Worm (Caenorhabditis elegans) whole organism, L3 larva: ENCODE measurements around the gene egl-18.

Source experiments
- aly-2 ChIP-seq: fragments of 150-350 bp; optimal IDR thresholded peaks from 2 replicates; lab custom pipeline; 2014; ENCODE audit warnings: missing biosample characterization, missing genetic modification characterization
- ceh-28 ChIP-seq: fragments of 150-350 bp; optimal IDR thresholded peaks from 2 replicates; lab custom pipeline; 2014; ENCODE audit warnings: missing biosample characterization, missing genetic modification reagents, missing genetic modification characterization
- elt-2 ChIP-seq: sonication (generic microtip); optimal IDR thresholded peaks from 2 replicates; lab custom pipeline; 2016; ENCODE audit warnings: missing genetic modification reagents, mild to moderate bottlenecking, missing genetic modification characterization, missing compliant biosample characterization
- fkh-10 ChIP-seq: sonication (generic microtip); optimal IDR thresholded peaks from 2 replicates; lab custom pipeline; 2017; ENCODE audit warnings: missing biosample characterization, missing genetic modification reagents, missing genetic modification characterization
- hmg-11 ChIP-seq: sonication (generic microtip); optimal IDR thresholded peaks from 2 replicates; lab custom pipeline; 2016; ENCODE audit warnings: missing genetic modification characterization, missing compliant biosample characterization
- jun-1 ChIP-seq: fragments of 150-350 bp; optimal IDR thresholded peaks from 2 replicates; lab custom pipeline; 2014; ENCODE audit warnings: missing biosample characterization, missing genetic modification reagents, missing genetic modification characterization
- lin-15B ChIP-seq: fragments of 150-350 bp; optimal IDR thresholded peaks from 2 replicates; lab custom pipeline; 2014; ENCODE audit warnings: missing biosample characterization, missing genetic modification characterization
- lsy-12 ChIP-seq: sonication (generic microtip); optimal IDR thresholded peaks from 2 replicates; lab custom pipeline; 2016; ENCODE audit warnings: mild to moderate bottlenecking, missing genetic modification characterization, missing compliant biosample characterization
- mdl-1 ChIP-seq: fragments of 150-350 bp; optimal IDR thresholded peaks from 2 replicates; lab custom pipeline; 2014; ENCODE audit warnings: missing biosample characterization, missing genetic modification characterization
- nhr-12 ChIP-seq: fragments of 150-350 bp; optimal IDR thresholded peaks from 2 replicates; lab custom pipeline; 2014; ENCODE audit warnings: missing biosample characterization, missing genetic modification characterization
- nhr-67 ChIP-seq: fragments of 150-350 bp; optimal IDR thresholded peaks from 2 replicates; lab custom pipeline; 2014; ENCODE audit warnings: missing biosample characterization, missing genetic modification characterization
- pqm-1 ChIP-seq: fragments of 150-350 bp; optimal IDR thresholded peaks from 2 replicates; lab custom pipeline; 2017; ENCODE audit warnings: missing biosample characterization, missing genetic modification characterization, inconsistent platforms
- snpc-4 ChIP-seq: fragments of 150-350 bp; optimal IDR thresholded peaks from 2 replicates; lab custom pipeline; 2014; ENCODE audit warnings: missing biosample characterization, missing genetic modification characterization
- unc-39 ChIP-seq: sonication (generic microtip); optimal IDR thresholded peaks from 4 replicates; lab custom pipeline; 2017; ENCODE audit warnings: missing biosample characterization, missing genetic modification characterization

ce11 chrIV:1964057-1964456 is 61.9 kb downstream of the egl-18 start:
- TF ChIP-seq mdl-1 (tag; lab: Kevin White, UChicago) (no peak), snpc-4 (tag; lab: Kevin White, UChicago) (no peak), unc-39 (tag; lab: Kevin White, UChicago) (no peak), fkh-10 (GFP tag; lab: Kevin White, UChicago) (no peak), pqm-1 (no peak), nhr-67 (tag; lab: Kevin White, UChicago) (no peak), ceh-28 (tag; lab: Kevin White, UChicago) (no peak), hmg-11 (tag; lab: Kevin White, UChicago) (no peak), jun-1 (tag; lab: Kevin White, UChicago) (no peak), aly-2 (tag; lab: Kevin White, UChicago) (no peak), lin-15B (tag; lab: Kevin White, UChicago) (no peak), nhr-12 (no peak), elt-2 (no peak), lsy-12 (tag; lab: Kevin White, UChicago) (no peak)
